Worm (Caenorhabditis elegans) whole organism, young adult: ENCODE data around the gene C29A12.6.

ENCODE experiments used
- B0336.3 ChIP-seq: fragments of 200-800 bp; sonication (Bioruptor generic); IDR thresholded peaks from 2 replicates; pipeline ENCODE4 v1.3.6; 2022; ENCODE audit warnings: missing genetic modification characterization, missing compliant biosample characterization
- C06A6.2 ChIP-seq: fragments of 200-800 bp; sonication (Bioruptor generic); conservative IDR thresholded peaks from 2 replicates; pipeline ENCODE4 v1.3.6; 2022; ENCODE audit warnings: missing genetic modification characterization, missing compliant biosample characterization
- F37B4.10 ChIP-seq: fragments of 200-800 bp; sonication (Bioruptor generic); IDR thresholded peaks from 2 replicates; pipeline ENCODE4 v1.3.6; 2022; ENCODE audit warnings: missing genetic modification characterization, missing compliant biosample characterization
- K11D2.4 ChIP-seq: fragments of 200-800 bp; sonication (Bioruptor generic); IDR thresholded peaks from 2 replicates; pipeline ENCODE4 v1.3.6; 2022; ENCODE audit warnings: missing genetic modification reagents, missing genetic modification characterization, missing compliant biosample characterization
- K12H6.12 ChIP-seq: fragments of 200-800 bp; sonication (Bioruptor generic); optimal IDR thresholded peaks from 2 replicates; lab custom pipeline; 2018; ENCODE audit warnings: mild to moderate bottlenecking, missing genetic modification characterization, missing compliant biosample characterization
- T07F8.4 ChIP-seq: sonication (generic microtip); optimal IDR thresholded peaks from 2 replicates; lab custom pipeline; 2016; ENCODE audit warnings: mild to moderate bottlenecking, missing genetic modification characterization, moderate library complexity, missing compliant biosample characterization
- Y53F4B.3 ChIP-seq: fragments of 200-800 bp; sonication (Bioruptor generic); IDR thresholded peaks from 2 replicates; pipeline ENCODE4 v1.3.6; 2022; ENCODE audit warnings: missing genetic modification reagents, missing genetic modification characterization, missing compliant biosample characterization
- Y56A3A.18 ChIP-seq: fragments of 200-800 bp; sonication (Bioruptor generic); IDR thresholded peaks from 2 replicates; pipeline ENCODE4 v1.3.6; 2022; ENCODE audit warnings: missing genetic modification reagents, missing genetic modification characterization, missing compliant biosample characterization
- Y79H2A.3 ChIP-seq: fragments of 200-800 bp; sonication (Bioruptor generic); conservative IDR thresholded peaks from 2 replicates; pipeline ENCODE4 v1.3.6; 2022; ENCODE audit warnings: missing genetic modification reagents, missing genetic modification characterization, missing compliant biosample characterization
- ama-1 ChIP-seq, 3 experiments: fragments of 150-350 bp in 1 of 3; sonication (generic microtip) in 2 of 3; optimal IDR thresholded peaks; 2 replicates each; lab custom pipeline; 2014 to 2018; ENCODE audit warnings: missing biosample characterization in 2 of 3, missing genetic modification characterization in 2 of 3, missing genetic modification reagents in 2 of 3
- aptf-2 ChIP-seq: fragments of 200-800 bp; sonication (Bioruptor generic); conservative IDR thresholded peaks from 2 replicates; pipeline ENCODE4 v1.3.6; 2022; ENCODE audit warnings: missing genetic modification reagents, missing genetic modification characterization, missing compliant biosample characterization
- aptf-3 ChIP-seq: fragments of 200-800 bp; sonication (Bioruptor generic); IDR thresholded peaks from 2 replicates; pipeline ENCODE4 v1.3.6; 2022; ENCODE audit warnings: missing genetic modification characterization, missing compliant biosample characterization
- atf-7 ChIP-seq: sonication (generic microtip); optimal IDR thresholded peaks from 2 replicates; lab custom pipeline; 2017; ENCODE audit warnings: mild to moderate bottlenecking, missing genetic modification characterization, missing compliant biosample characterization
- attf-5 ChIP-seq: fragments of 200-800 bp; sonication (Bioruptor generic); optimal IDR thresholded peaks from 2 replicates; lab custom pipeline; 2018; ENCODE audit warnings: mild to moderate bottlenecking, missing genetic modification characterization, missing compliant biosample characterization
- attf-6 ChIP-seq: fragments of 200-800 bp; sonication (Bioruptor generic); IDR thresholded peaks from 2 replicates; pipeline ENCODE4 v1.3.6; 2022; ENCODE audit warnings: missing genetic modification reagents, missing genetic modification characterization, missing compliant biosample characterization
- ccch-3 ChIP-seq: fragments of 200-800 bp; sonication (Bioruptor generic); optimal IDR thresholded peaks from 2 replicates; lab custom pipeline; 2018; ENCODE audit warnings: mild to moderate bottlenecking, missing genetic modification characterization, missing compliant biosample characterization
- dox-1 ChIP-seq: fragments of 200-800 bp; sonication (Bioruptor generic); IDR thresholded peaks from 2 replicates; pipeline ENCODE4 v1.3.6; 2022; ENCODE audit warnings: missing genetic modification reagents, missing genetic modification characterization, missing compliant biosample characterization
- egrh-3 ChIP-seq: fragments of 200-800 bp; sonication (Bioruptor generic); IDR thresholded peaks from 2 replicates; pipeline ENCODE4 v1.3.6; 2022; ENCODE audit warnings: missing genetic modification reagents, missing genetic modification characterization, missing compliant biosample characterization
- gei-17 ChIP-seq: fragments of 200-800 bp; sonication (Bioruptor generic); optimal IDR thresholded peaks from 2 replicates; lab custom pipeline; 2018; ENCODE audit warnings: mild to moderate bottlenecking, missing genetic modification characterization, missing compliant biosample characterization
- him-1 ChIP-seq: sonication (generic microtip); optimal IDR thresholded peaks from 2 replicates; lab custom pipeline; 2016; ENCODE audit warnings: missing genotype, missing genetic modification reagents, missing genetic modification characterization, missing compliant biosample characterization
- hmg-1.2 ChIP-seq: fragments of 200-800 bp; sonication (Bioruptor generic); IDR thresholded peaks from 2 replicates; pipeline ENCODE4 v1.3.6; 2022; ENCODE audit warnings: missing genetic modification reagents, missing genetic modification characterization, missing compliant biosample characterization
- let-607 ChIP-seq, 2 experiments: fragments of 200-800 bp in 1 of 2; sonication (Bioruptor generic) in 1 of 2; sonication (generic microtip) in 1 of 2; optimal IDR thresholded peaks; 2 replicates each; lab custom pipeline; 2016 to 2018; ENCODE audit warnings: mild to moderate bottlenecking in 2 of 2, missing compliant biosample characterization in 2 of 2, missing genetic modification characterization in 2 of 2, moderate library complexity in 2 of 2, missing genotype in 1 of 2
- lin-35 ChIP-seq, 3 experiments: fragments of 150-350 bp in 2 of 3; sonication (generic microtip) in 1 of 3; optimal IDR thresholded peaks; 2 replicates each; lab custom pipeline; 2014 to 2018; ENCODE audit warnings: missing biosample characterization in 3 of 3, missing genetic modification characterization in 3 of 3, missing genetic modification reagents in 3 of 3
- lin-40 ChIP-seq: sonication (generic microtip); optimal IDR thresholded peaks from 2 replicates; lab custom pipeline; 2016; ENCODE audit warnings: missing genetic modification characterization, mild to moderate bottlenecking, missing compliant biosample characterization, missing genotype, missing genetic modification reagents
- lin-54 ChIP-seq: fragments of 200-800 bp; sonication (Bioruptor generic); optimal IDR thresholded peaks from 2 replicates; lab custom pipeline; 2018; ENCODE audit warnings: mild to moderate bottlenecking, missing genetic modification characterization, missing compliant biosample characterization
- madf-3 ChIP-seq: fragments of 200-800 bp; sonication (Bioruptor generic); IDR thresholded peaks from 2 replicates; pipeline ENCODE4 v1.3.6; 2022; ENCODE audit warnings: missing genetic modification reagents, missing genetic modification characterization, missing compliant biosample characterization
- madf-6 ChIP-seq: fragments of 200-800 bp; sonication (Bioruptor generic); IDR thresholded peaks from 2 replicates; pipeline ENCODE4 v1.3.6; 2022; ENCODE audit warnings: missing genetic modification reagents, missing genetic modification characterization, missing compliant biosample characterization
- mcd-1 ChIP-seq: fragments of 200-800 bp; sonication (Bioruptor generic); IDR thresholded peaks from 2 replicates; pipeline ENCODE4 v1.3.6; 2022; ENCODE audit warnings: missing genetic modification reagents, missing genetic modification characterization, missing compliant biosample characterization
- nfya-1 ChIP-seq: sonication (generic microtip); optimal IDR thresholded peaks from 2 replicates; lab custom pipeline; 2017; ENCODE audit warnings: antibody characterized with exemption, missing compliant biosample characterization, missing genetic modification characterization, borderline replicate concordance; ENCODE audit not compliant: insufficient read depth
- nfyb-1 ChIP-seq: fragments of 200-800 bp; sonication (Bioruptor generic); IDR thresholded peaks from 2 replicates; pipeline ENCODE4 v1.3.6; 2022; ENCODE audit warnings: missing genetic modification reagents, missing genetic modification characterization, missing compliant biosample characterization
- nhr-120 ChIP-seq: fragments of 200-800 bp; sonication (Bioruptor generic); IDR thresholded peaks from 2 replicates; pipeline ENCODE4 v1.3.6; 2022; ENCODE audit warnings: missing genetic modification characterization, missing compliant biosample characterization
- nhr-80 ChIP-seq: sonication (generic microtip); optimal IDR thresholded peaks from 2 replicates; lab custom pipeline; 2016; ENCODE audit warnings: missing genetic modification characterization, missing compliant biosample characterization
- rcor-1 ChIP-seq: fragments of 200-800 bp; sonication (Bioruptor generic); IDR thresholded peaks from 2 replicates; pipeline ENCODE4 v1.3.6; 2022; ENCODE audit warnings: missing genetic modification reagents, missing genetic modification characterization, missing compliant biosample characterization
- repo-1 ChIP-seq: sonication (generic microtip); optimal IDR thresholded peaks from 2 replicates; lab custom pipeline; 2017; ENCODE audit warnings: mild to moderate bottlenecking, missing genetic modification characterization, missing compliant biosample characterization
- rpc-1 ChIP-seq, 2 experiments: fragments of 150-350 bp in 1 of 2; sonication (generic microtip) in 1 of 2; optimal IDR thresholded peaks; 2 replicates each; lab custom pipeline; 2014 to 2018; ENCODE audit warnings: missing biosample characterization in 1 of 2, missing genetic modification characterization in 1 of 2, missing genetic modification reagents in 1 of 2, missing genotype in 1 of 2
- snpc-1.3 ChIP-seq: sonication (generic microtip); optimal IDR thresholded peaks from 2 replicates; lab custom pipeline; 2017; ENCODE audit warnings: missing genetic modification characterization, mild to moderate bottlenecking, missing compliant biosample characterization, antibody characterized with exemption, moderate library complexity, missing genotype, missing genetic modification reagents; ENCODE audit not compliant: insufficient read depth
- snpc-3.4 ChIP-seq: sonication (generic microtip); optimal IDR thresholded peaks from 2 replicates; lab custom pipeline; 2017; ENCODE audit warnings: missing genetic modification characterization, mild to moderate bottlenecking, missing compliant biosample characterization, antibody characterized with exemption, moderate library complexity, missing genotype, missing genetic modification reagents
- tbp1 ChIP-seq: fragments of 200-800 bp; sonication (Bioruptor generic); optimal IDR thresholded peaks from 2 replicates; lab custom pipeline; 2018; ENCODE audit warnings: mild to moderate bottlenecking, missing genetic modification characterization, missing compliant biosample characterization
- ztf-25 ChIP-seq: fragments of 200-800 bp; sonication (Bioruptor generic); IDR thresholded peaks from 2 replicates; pipeline ENCODE4 v1.3.6; 2022; ENCODE audit warnings: missing genetic modification reagents, missing genetic modification characterization, missing compliant biosample characterization
- ztf-3 ChIP-seq: fragments of 200-800 bp; sonication (Bioruptor generic); optimal IDR thresholded peaks from 2 replicates; lab custom pipeline; 2018; ENCODE audit warnings: mild to moderate bottlenecking, missing genetic modification characterization, missing compliant biosample characterization
- ztf-6 ChIP-seq: fragments of 200-800 bp; sonication (Bioruptor generic); IDR thresholded peaks from 2 replicates; pipeline ENCODE4 v1.3.6; 2022; ENCODE audit warnings: missing genetic modification reagents, missing genetic modification characterization, missing compliant biosample characterization

C29A12.6 gene

ce11 chrV:10894601-10895000 is 47.6 kb downstream of the C29A12.6 start, which contains the start of the genes F32D8.14 and F32D8.5 (continued):
- TF ChIP-seq nfya-1 (no peak), lin-35 (GFP tag; optimal IDR thresholded peaks at IDR 0.05; lab: Kevin White, UChicago) (peak in 1 of 3 experiments; percentile 76), nhr-120 (no peak), him-1 (no peak), lin-54 (GFP tag; lab: Kevin White, UChicago) (peak; percentile 69), T07F8.4 (tag; lab: Kevin White, UChicago) (peak; percentile 5), K12H6.12 (tag; lab: Kevin White, UChicago) (peak; percentile 41), tbp1 (GFP tag; lab: Kevin White, UChicago) (peak; percentile 43), lin-40 (tag; lab: Kevin White, UChicago) (peak; percentile 53), rcor-1 (GFP tag; lab: Robert Waterston, UW) (0 out of 2 replicates have a peak, but pooled peaks have one; percentile 49), madf-3 (GFP tag; lab: Robert Waterston, UW) (0 out of 2 replicates have a peak, but pooled peaks have one; percentile 38), repo-1 (peak; percentile 13), F37B4.10 (GFP tag; lab: Robert Waterston, UW) (no peak), hmg-1.2 (peak; percentile 48; the same call in 1 of the 2 replicates), mcd-1 (GFP tag; lab: Robert Waterston, UW) (peak; percentile 92), rpc-1 (optimal IDR thresholded peaks at IDR 0.05; lab: Kevin White, UChicago) (no peak), rpc-1 (tag; optimal IDR thresholded peaks at IDR 0.05; lab: Kevin White, UChicago) (no peak), Y56A3A.18 (GFP tag; lab: Robert Waterston, UW) (0 out of 2 replicates have a peak, but pooled peaks have one; percentile 38), K11D2.4 (GFP tag; lab: Robert Waterston, UW) (0 out of 2 replicates have a peak, but pooled peaks have one; percentile 45), ztf-6 (no peak), snpc-1.3 (tag; lab: Kevin White, UChicago) (no peak), nhr-80 (tag; lab: Kevin White, UChicago) (peak; percentile 32), ztf-25 (GFP tag; lab: Robert Waterston, UW) (0 out of 2 replicates have a peak, but pooled peaks have one; percentile 17), dox-1 (peak; percentile 81), nfyb-1 (GFP tag; lab: Robert Waterston, UW) (0 out of 2 replicates have a peak, but pooled peaks have one; percentile 36), madf-6 (GFP tag; lab: Robert Waterston, UW) (peak; percentile 53; the same call in 1 of the 2 replicates), ccch-3 (GFP tag; lab: Kevin White, UChicago) (peak; percentile 8), C06A6.2 (GFP tag; lab: Robert Waterston, UW) (0 out of 2 replicates have a peak, but pooled peaks have one; percentile 25), Y79H2A.3 (GFP tag; lab: Robert Waterston, UW) (no peak), aptf-2 (GFP tag; lab: Robert Waterston, UW) (0 out of 2 replicates have a peak, but pooled peaks have one; percentile 9), attf-5 (GFP tag; lab: Kevin White, UChicago) (peak; percentile 60), Y53F4B.3 (GFP tag; lab: Robert Waterston, UW) (no peak), egrh-3 (no peak), snpc-3.4 (tag; lab: Kevin White, UChicago) (peak; percentile 70)

- TF ChIP-seq B0336.3 (0 out of 2 replicates have a peak, but pooled peaks have one; percentile 26), madf-3 (GFP tag; lab: Robert Waterston, UW) (0 out of 2 replicates have a peak, but pooled peaks have one; percentile 3), ccch-3 (GFP tag; lab: Kevin White, UChicago) (no peak), let-607 (tag; optimal IDR thresholded peaks at IDR 0.05; lab: Kevin White, UChicago) (peak in 1 of 2 experiments; percentile 40), atf-7 (tag; lab: Kevin White, UChicago) (peak; percentile 7), attf-6 (GFP tag; lab: Robert Waterston, UW) (0 out of 2 replicates have a peak, but pooled peaks have one; percentile 41), ama-1 (optimal IDR thresholded peaks at IDR 0.05; lab: Kevin White, UChicago) (peak; percentile 58), ama-1 (GFP tag; optimal IDR thresholded peaks at IDR 0.05; lab: Kevin White, UChicago) (no peak), gei-17 (GFP tag; lab: Kevin White, UChicago) (no peak), Y56A3A.18 (GFP tag; lab: Robert Waterston, UW) (0 out of 2 replicates have a peak, but pooled peaks have one; percentile 33), aptf-3 (GFP tag; lab: Robert Waterston, UW) (no peak), ztf-3 (no peak), rpc-1 (optimal IDR thresholded peaks at IDR 0.05; lab: Kevin White, UChicago) (no peak), rpc-1 (tag; optimal IDR thresholded peaks at IDR 0.05; lab: Kevin White, UChicago) (no peak)
Measured at ce11 chrV:10896295-10896694, 49.3 kb downstream of the C29A12.6 start, which contains the start of gene F32D8.13. TSS of gene F32D8.13 (minus strand) at chrV:10896543.
